Fruit fly (Drosophila melanogaster) whole organism, embryonic: ENCODE measurements around the gene CG10232.

Source experiments
- ATbp ChIP-seq: fragments of 200-800 bp; sonication (Bioruptor generic); optimal IDR thresholded peaks from 2 replicates; lab custom pipeline; 2017; ENCODE audit warnings: missing biosample characterization, mild to moderate bottlenecking, missing genetic modification characterization, missing genetic modification reagents
- Antp ChIP-seq: fragments of 200-800 bp; sonication (Bioruptor generic); optimal IDR thresholded peaks from 3 replicates; lab custom pipeline; 2016; ENCODE audit warnings: missing biosample characterization, missing genetic modification characterization
- C15 ChIP-seq: fragments of 200-800 bp; sonication (Bioruptor generic); IDR thresholded peaks from 3 replicates; pipeline ENCODE4 v1.3.6; 2022; ENCODE audit warnings: missing biosample characterization, missing genetic modification characterization
- CG10274 ChIP-seq: fragments of 200-800 bp; sonication (Bioruptor generic); optimal IDR thresholded peaks from 3 replicates; lab custom pipeline; 2017; ENCODE audit warnings: missing biosample characterization, mild to moderate bottlenecking, missing genetic modification characterization
- CG10654 ChIP-seq: fragments of 200-800 bp; sonication (Bioruptor generic); optimal IDR thresholded peaks from 2 replicates; lab custom pipeline; 2016; ENCODE audit warnings: missing biosample characterization, missing genetic modification characterization
- CG11247 ChIP-seq: fragments of 200-800 bp; sonication (Bioruptor generic); IDR thresholded peaks from 2 replicates; pipeline ENCODE4 v1.3.6; 2022; ENCODE audit warnings: missing biosample characterization, missing genetic modification characterization
- CG12219 ChIP-seq: fragments of 200-800 bp; sonication (Bioruptor generic); optimal IDR thresholded peaks from 3 replicates; lab custom pipeline; 2018; ENCODE audit warnings: missing biosample characterization, mild to moderate bottlenecking, missing genetic modification characterization
- CG14441 ChIP-seq: fragments of 200-800 bp; sonication (Bioruptor generic); IDR thresholded peaks from 2 replicates; pipeline ENCODE4 v1.3.6; 2022; ENCODE audit warnings: missing biosample characterization, missing genetic modification characterization
- CG16779 ChIP-seq: fragments of 200-800 bp; sonication (Bioruptor generic); IDR thresholded peaks from 2 replicates; pipeline ENCODE4 v1.3.6; 2022; ENCODE audit warnings: missing biosample characterization, missing genetic modification characterization
- CG18262 ChIP-seq: fragments of 200-800 bp; optimal IDR thresholded peaks from 3 replicates; lab custom pipeline; 2019; ENCODE audit warnings: missing biosample characterization, mild to moderate bottlenecking, missing genetic modification characterization, moderate library complexity
- CG2116 ChIP-seq: fragments of 200-800 bp; sonication (Bioruptor generic); optimal IDR thresholded peaks from 3 replicates; lab custom pipeline; 2018; ENCODE audit warnings: missing biosample characterization, mild to moderate bottlenecking, missing genetic modification characterization
- CG2120 ChIP-seq: fragments of 200-800 bp; sonication (Bioruptor generic); optimal IDR thresholded peaks from 3 replicates; lab custom pipeline; 2016; ENCODE audit warnings: missing biosample characterization, missing genetic modification characterization
- CG31224 ChIP-seq: fragments of 200-800 bp; sonication (Bioruptor generic); IDR thresholded peaks from 2 replicates; pipeline ENCODE4 v1.3.6; 2022; ENCODE audit warnings: missing biosample characterization, missing genetic modification characterization
- CG31365 ChIP-seq: fragments of 200-800 bp; sonication (Bioruptor generic); optimal IDR thresholded peaks from 2 replicates; lab custom pipeline; 2018; ENCODE audit warnings: missing biosample characterization, mild to moderate bottlenecking, missing genetic modification characterization
- CG34224 ChIP-seq: fragments of 200-800 bp; sonication (Bioruptor generic); IDR thresholded peaks from 3 replicates; pipeline ENCODE4 v1.3.6; 2022; ENCODE audit warnings: missing biosample characterization, missing genetic modification characterization; ENCODE audit not compliant: partially characterized antibody
- CG4707 ChIP-seq: fragments of 200-800 bp; sonication (Bioruptor generic); optimal IDR thresholded peaks from 2 replicates; lab custom pipeline; 2018; ENCODE audit warnings: missing biosample characterization, mild to moderate bottlenecking, missing genetic modification characterization, moderate library complexity
- CG4854 ChIP-seq: fragments of 200-800 bp; sonication (Bioruptor generic); optimal IDR thresholded peaks from 2 replicates; lab custom pipeline; 2016; ENCODE audit warnings: missing biosample characterization, missing genetic modification characterization, inconsistent platforms
- CG6765 ChIP-seq: fragments of 200-800 bp; sonication (Bioruptor generic); optimal IDR thresholded peaks from 3 replicates; lab custom pipeline; 2017; ENCODE audit warnings: missing biosample characterization, mild to moderate bottlenecking, missing genetic modification characterization
- CG7963 ChIP-seq: fragments of 200-800 bp; sonication (Bioruptor generic); IDR thresholded peaks from 3 replicates; pipeline ENCODE4 v1.3.6; 2022; ENCODE audit warnings: missing biosample characterization, missing genetic modification characterization; ENCODE audit not compliant: partially characterized antibody
- CG8924 ChIP-seq: fragments of 200-800 bp; optimal IDR thresholded peaks from 3 replicates; lab custom pipeline; 2019; ENCODE audit warnings: missing biosample characterization, mild to moderate bottlenecking, missing genetic modification characterization, moderate library complexity
- CG9437 ChIP-seq: fragments of 200-800 bp; sonication (Bioruptor generic); optimal IDR thresholded peaks from 2 replicates; lab custom pipeline; 2018; ENCODE audit warnings: missing biosample characterization, mild to moderate bottlenecking, missing genetic modification characterization
- CkIIα-i1 ChIP-seq: fragments of 200-800 bp; sonication (Bioruptor generic); IDR thresholded peaks from 2 replicates; pipeline ENCODE4 v1.3.6; 2022; ENCODE audit warnings: missing biosample characterization, missing genetic modification characterization
- Dad ChIP-seq: fragments of 200-800 bp; sonication (Bioruptor generic); optimal IDR thresholded peaks from 3 replicates; lab custom pipeline; 2016; ENCODE audit warnings: missing biosample characterization, missing genetic modification characterization
- Doc2 ChIP-seq: fragments of 200-800 bp; sonication (Bioruptor generic); IDR thresholded peaks from 2 replicates; pipeline ENCODE4 v1.3.6; 2022; ENCODE audit warnings: missing biosample characterization, missing genetic modification characterization
- Ets97D ChIP-seq: fragments of 200-800 bp; sonication (Bioruptor generic); optimal IDR thresholded peaks from 3 replicates; lab custom pipeline; 2016; ENCODE audit warnings: missing biosample characterization, missing genetic modification characterization
- HLH3B ChIP-seq: fragments of 200-800 bp; sonication (Bioruptor generic); IDR thresholded peaks from 2 replicates; pipeline ENCODE4 v1.3.6; 2022; ENCODE audit warnings: missing biosample characterization, missing genetic modification characterization
- HLH54F ChIP-seq: fragments of 200-800 bp; sonication (Bioruptor generic); optimal IDR thresholded peaks from 3 replicates; lab custom pipeline; 2016; ENCODE audit warnings: missing biosample characterization, missing genetic modification characterization
- HLHmδ ChIP-seq: fragments of 200-800 bp; sonication (Bioruptor generic); optimal IDR thresholded peaks from 2 replicates; lab custom pipeline; 2018; ENCODE audit warnings: missing biosample characterization, mild to moderate bottlenecking, missing genetic modification characterization, moderate library complexity
- Hr3 ChIP-seq: fragments of 200-800 bp; sonication (Bioruptor generic); optimal IDR thresholded peaks from 3 replicates; lab custom pipeline; 2016; ENCODE audit warnings: missing biosample characterization, missing genetic modification characterization
- Hr78 ChIP-seq, 2 experiments: fragments of 200-800 bp in 1 of 2; fragments of >200 bp in 1 of 2; sonication (Bioruptor generic) in 1 of 2; optimal IDR thresholded peaks; 2 replicates each; lab custom pipeline; 2017 to 2019; ENCODE audit warnings: missing biosample characterization in 2 of 2, missing genetic modification characterization in 2 of 2, mild to moderate bottlenecking in 1 of 2, moderate library complexity in 1 of 2
- Sry-δ ChIP-seq: fragments of 200-800 bp; sonication (Bioruptor generic); optimal IDR thresholded peaks from 2 replicates; lab custom pipeline; 2016; ENCODE audit warnings: missing biosample characterization, missing genetic modification characterization
- Usf ChIP-seq: fragments of 200-800 bp; sonication (Bioruptor generic); optimal IDR thresholded peaks from 2 replicates; lab custom pipeline; 2017; ENCODE audit warnings: missing genotype, missing biosample characterization, missing genetic modification characterization
- Xbp1 ChIP-seq: fragments of 200-800 bp; sonication (Bioruptor generic); optimal IDR thresholded peaks from 3 replicates; lab custom pipeline; 2016; ENCODE audit warnings: missing biosample characterization, mild to moderate bottlenecking, missing genetic modification characterization
- ac ChIP-seq: fragments of 200-800 bp; sonication (Bioruptor generic); optimal IDR thresholded peaks from 3 replicates; lab custom pipeline; 2017; ENCODE audit warnings: missing biosample characterization, mild to moderate bottlenecking, missing genetic modification characterization
- bigmax ChIP-seq: fragments of 200-800 bp; sonication (Bioruptor generic); optimal IDR thresholded peaks from 2 replicates; lab custom pipeline; 2018; ENCODE audit warnings: missing biosample characterization, mild to moderate bottlenecking, missing genetic modification characterization
- en ChIP-seq: fragments of 200-800 bp; sonication (Bioruptor generic); optimal IDR thresholded peaks from 2 replicates; lab custom pipeline; 2016; ENCODE audit warnings: missing biosample characterization, missing genetic modification characterization
- gro ChIP-seq: fragments of 200-800 bp; sonication (Bioruptor generic); optimal IDR thresholded peaks from 2 replicates; lab custom pipeline; 2016; ENCODE audit warnings: missing biosample characterization, missing genetic modification characterization
- gsb ChIP-seq: fragments of 200-800 bp; sonication (Bioruptor generic); IDR thresholded peaks from 2 replicates; pipeline ENCODE4 v1.3.6; 2022; ENCODE audit warnings: missing biosample characterization, missing genetic modification characterization
- h ChIP-seq: fragments of >200 bp; optimal IDR thresholded peaks from 2 replicates; lab custom pipeline; 2017
- mam ChIP-seq: fragments of 200-800 bp; sonication (Bioruptor generic); optimal IDR thresholded peaks from 3 replicates; lab custom pipeline; 2016; ENCODE audit warnings: missing biosample characterization, missing genetic modification characterization
- pan ChIP-seq, 4 experiments: fragments of >200 bp in 3 of 4; fragments of 200-800 bp in 1 of 4; sonication (Bioruptor generic) in 1 of 4; optimal IDR thresholded peaks in 3 of 4; IDR thresholded peaks in 1 of 4; 2 replicates each; pipeline versions ENCODE4 v1.3.6 to Lab custom; 2017 to 2022; ENCODE audit warnings: missing biosample characterization in 2 of 4, missing genetic modification characterization in 2 of 4, mixed read lengths in 1 of 4
- prd ChIP-seq, 3 experiments: fragments of >200 bp in 2 of 3; fragments of 200-800 bp in 1 of 3; sonication (Bioruptor generic) in 1 of 3; optimal IDR thresholded peaks in 2 of 3; IDR thresholded peaks in 1 of 3; 2 replicates in 2 of 3; 3 replicates in 1 of 3; pipeline versions ENCODE4 v1.3.6 to Lab custom; 2017 to 2022; ENCODE audit warnings: missing biosample characterization in 1 of 3, missing genetic modification characterization in 1 of 3
- scrt ChIP-seq: fragments of 200-800 bp; sonication (Bioruptor generic); optimal IDR thresholded peaks from 2 replicates; lab custom pipeline; 2018; ENCODE audit warnings: missing biosample characterization, mild to moderate bottlenecking, missing genetic modification characterization, moderate library complexity
- ssp ChIP-seq: fragments of 200-800 bp; sonication (Bioruptor generic); IDR thresholded peaks from 2 replicates; pipeline ENCODE4 v1.3.6; 2022; ENCODE audit warnings: missing biosample characterization, missing genetic modification characterization
- stc ChIP-seq: fragments of 200-800 bp; sonication (Bioruptor generic); IDR thresholded peaks from 2 replicates; pipeline ENCODE4 v1.3.6; 2022; ENCODE audit warnings: missing biosample characterization, missing genetic modification characterization
- tx ChIP-seq: fragments of 200-800 bp; sonication (Bioruptor generic); optimal IDR thresholded peaks from 2 replicates; lab custom pipeline; 2016; ENCODE audit warnings: missing biosample characterization, missing genetic modification characterization
- unpg ChIP-seq: fragments of 200-800 bp; sonication (Bioruptor generic); optimal IDR thresholded peaks from 3 replicates; lab custom pipeline; 2018; ENCODE audit warnings: missing biosample characterization, mild to moderate bottlenecking, missing genetic modification characterization, moderate library complexity
- yki ChIP-seq: fragments of >200 bp; optimal IDR thresholded peaks from 3 replicates; lab custom pipeline; 2018
- z ChIP-seq: fragments of 200-800 bp; sonication (Bioruptor generic); IDR thresholded peaks from 3 replicates; pipeline ENCODE4 v1.3.6; 2022; ENCODE audit warnings: missing biosample characterization, missing genetic modification characterization
- zen ChIP-seq: fragments of 200-800 bp; sonication (Bioruptor generic); optimal IDR thresholded peaks from 3 replicates; lab custom pipeline; 2018; ENCODE audit warnings: missing biosample characterization, mild to moderate bottlenecking, missing genetic modification characterization, moderate library complexity

CG10232 gene

DNA sequence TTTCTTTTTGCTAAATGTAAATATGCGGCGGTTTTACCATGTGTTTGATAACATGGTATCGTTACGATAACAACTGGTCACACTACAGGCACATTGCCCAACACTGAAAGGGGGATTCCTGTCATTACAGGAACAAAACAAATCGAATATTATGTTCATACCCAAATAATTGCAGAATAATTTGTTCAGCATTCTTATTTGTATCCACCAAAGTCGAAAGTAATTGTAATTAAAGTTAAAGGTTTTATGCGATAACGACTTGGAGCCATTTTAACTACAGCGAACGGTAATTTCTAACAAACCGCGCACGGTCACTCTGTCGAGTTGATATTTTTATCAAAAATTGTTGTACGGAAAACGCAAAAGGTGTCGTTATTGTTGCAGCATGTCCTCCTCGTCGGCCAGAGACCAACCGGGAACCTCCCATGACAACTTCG, 46.0 kb upstream of the CG10232 start, which contains the start of the genes CG10214 and CG10375 (continued):
- TF ChIP-seq CG4707 = peak; percentile 17
- no peak for TF ChIP-seq pan (optimal IDR thresholded peaks at IDR 0.05; lab: Kevin White, UChicago)
- peak in 1 of 2 experiments; percentile 74 for TF ChIP-seq pan (GFP tag; optimal IDR thresholded peaks at IDR 0.05 in 1 of 2, IDR thresholded peaks at IDR 0.05 in 1 of 2)
- TF ChIP-seq unpg (GFP tag; lab: Kevin White, UChicago) = peak; percentile 76
- peak; percentile 87 for TF ChIP-seq Ets97D (GFP tag; lab: Kevin White, UChicago)
- no peak for TF ChIP-seq CG7963 (GFP tag; lab: Robert Waterston, UW)
- TF ChIP-seq CG6765 (GFP tag; lab: Kevin White, UChicago) = peak; percentile 7
- no peak for TF ChIP-seq gsb
- TF ChIP-seq Doc2 = no peak
- TF ChIP-seq CG18262 (tag; lab: Kevin White, UChicago) = peak; percentile 64
- no peak for TF ChIP-seq ATbp (GFP tag; lab: Kevin White, UChicago)
- TF ChIP-seq yki (lab: Kevin White, UChicago) = no peak
- peak; percentile 67 for TF ChIP-seq CG4854
- TF ChIP-seq Sry-δ (GFP tag; lab: Kevin White, UChicago) = peak; percentile 78
- TF ChIP-seq CG34224 (GFP tag; lab: Robert Waterston, UW) = no peak; the same call in 2 of the 3 replicates
- TF ChIP-seq ac = no peak
- peak; percentile 44; the same call in 1 of the 2 replicates for TF ChIP-seq HLH3B (GFP tag; lab: Robert Waterston, UW)
- no peak for TF ChIP-seq Hr78 (GFP tag; optimal IDR thresholded peaks at IDR 0.05; lab: Kevin White, UChicago)
- TF ChIP-seq CG10274 (GFP tag; lab: Kevin White, UChicago) = no peak
- peak; percentile 69 for TF ChIP-seq CG2116
- TF ChIP-seq zen (tag; lab: Kevin White, UChicago) = peak; percentile 78
- TF ChIP-seq HLHmδ (GFP tag; lab: Kevin White, UChicago) = no peak
- TF ChIP-seq en = peak; percentile 35
- TF ChIP-seq CG11247 (GFP tag; lab: Robert Waterston, UW) = 0 out of 2 replicates have a peak, but pooled peaks have one; percentile 37
- no peak for TF ChIP-seq z (GFP tag; lab: Robert Waterston, UW)
- no peak for TF ChIP-seq h (lab: Kevin White, UChicago)
- peak; percentile 69 for TF ChIP-seq CG9437
- TF ChIP-seq prd (optimal IDR thresholded peaks at IDR 0.05; lab: Kevin White, UChicago) = no peak
- TF ChIP-seq prd (GFP tag; IDR thresholded peaks at IDR 0.05; lab: Robert Waterston, UW) = peak; percentile 74
- 0 out of 2 replicates have a peak, but pooled peaks have one; percentile 21 for TF ChIP-seq stc (GFP tag; lab: Robert Waterston, UW)
- no peak for TF ChIP-seq CG16779 (GFP tag; lab: Robert Waterston, UW)
- no peak for TF ChIP-seq scrt (GFP tag; lab: Kevin White, UChicago)
- peak; percentile 80 for TF ChIP-seq HLH54F (GFP tag; lab: Kevin White, UChicago)
- peak; percentile 37 for TF ChIP-seq bigmax (GFP tag; lab: Kevin White, UChicago)
- no peak for TF ChIP-seq Usf (GFP tag; lab: Kevin White, UChicago)
- peak; percentile 68 for TF ChIP-seq CG14441 (GFP tag; lab: Robert Waterston, UW)
- peak; percentile 80 for TF ChIP-seq gro
- peak; percentile 81 for TF ChIP-seq tx (GFP tag; lab: Kevin White, UChicago)
- TF ChIP-seq CG31224 (GFP tag; lab: Robert Waterston, UW) = no peak
- TF ChIP-seq Dad (GFP tag; lab: Kevin White, UChicago) = peak; percentile 77
- peak; percentile 68 for TF ChIP-seq Hr3 (GFP tag; lab: Kevin White, UChicago)
- TF ChIP-seq C15 (GFP tag; lab: Robert Waterston, UW) = no peak
- peak; percentile 51; the same call in 1 of the 2 replicates for TF ChIP-seq ssp (GFP tag; lab: Robert Waterston, UW)
- peak; percentile 27 for TF ChIP-seq CG12219 (GFP tag; lab: Kevin White, UChicago)
- TF ChIP-seq CG2120 (GFP tag; lab: Kevin White, UChicago) = peak; percentile 90
- no peak for TF ChIP-seq CG31365 (tag; lab: Kevin White, UChicago)
- peak; percentile 87 for TF ChIP-seq mam
- TF ChIP-seq CG10654 (GFP tag; lab: Kevin White, UChicago) = peak; percentile 73
- TF ChIP-seq Xbp1 = peak; percentile 83
- TF ChIP-seq CG8924 (tag; lab: Kevin White, UChicago) = peak; percentile 72
- TF ChIP-seq Antp (GFP tag; lab: Kevin White, UChicago) = peak; percentile 84
- no peak for TF ChIP-seq CkIIα-i1 (GFP tag; lab: Robert Waterston, UW)
